Fruit fly (Drosophila melanogaster) whole organism, embryonic: ENCODE measurements around the gene CG13384.

Experiments used
- Atf3 ChIP-seq: fragments of 200-800 bp; sonication (Bioruptor generic); optimal IDR thresholded peaks from 3 replicates; lab custom pipeline; 2016; ENCODE audit warnings: missing biosample characterization, missing genetic modification characterization
- B-H2 ChIP-seq: fragments of 200-800 bp; sonication (Bioruptor generic); optimal IDR thresholded peaks from 2 replicates; lab custom pipeline; 2018; ENCODE audit warnings: missing biosample characterization, mild to moderate bottlenecking, missing genetic modification characterization
- BEAF-32 ChIP-seq: fragments of 200-800 bp; sonication (Bioruptor generic); optimal IDR thresholded peaks from 3 replicates; lab custom pipeline; 2017; ENCODE audit warnings: missing biosample characterization, missing genetic modification characterization, mild to moderate bottlenecking, moderate library complexity, missing genetic modification reagents
- CG11456 ChIP-seq: fragments of 200-800 bp; sonication (Bioruptor generic); IDR thresholded peaks from 3 replicates; pipeline ENCODE4 v1.3.6; 2022; ENCODE audit warnings: missing biosample characterization, missing genetic modification characterization
- CG11696 ChIP-seq: fragments of 200-800 bp; sonication (Bioruptor generic); IDR thresholded peaks from 2 replicates; pipeline ENCODE4 v1.3.6; 2022; ENCODE audit warnings: missing biosample characterization, missing genetic modification characterization
- CG12071 ChIP-seq: fragments of 200-800 bp; sonication (Bioruptor generic); optimal IDR thresholded peaks from 3 replicates; lab custom pipeline; 2018; ENCODE audit warnings: missing biosample characterization, mild to moderate bottlenecking, missing genetic modification characterization
- CG18619 ChIP-seq: fragments of 200-800 bp; sonication (Bioruptor generic); optimal IDR thresholded peaks from 3 replicates; lab custom pipeline; 2017; ENCODE audit warnings: missing biosample characterization, mild to moderate bottlenecking, missing genetic modification characterization
- CG2116 ChIP-seq: fragments of 200-800 bp; sonication (Bioruptor generic); optimal IDR thresholded peaks from 3 replicates; lab custom pipeline; 2018; ENCODE audit warnings: missing biosample characterization, mild to moderate bottlenecking, missing genetic modification characterization
- CG32767 ChIP-seq: fragments of 200-800 bp; sonication (Bioruptor generic); IDR thresholded peaks from 2 replicates; pipeline ENCODE4 v1.3.6; 2022; ENCODE audit warnings: missing biosample characterization, missing genetic modification characterization
- CG3847 ChIP-seq: fragments of 200-800 bp; sonication (Bioruptor generic); IDR thresholded peaks from 2 replicates; pipeline ENCODE4 v1.3.6; 2022; ENCODE audit warnings: missing biosample characterization, missing genetic modification characterization
- CG5953 ChIP-seq: fragments of 200-800 bp; sonication (Bioruptor generic); IDR thresholded peaks from 2 replicates; pipeline ENCODE4 v1.3.6; 2022; ENCODE audit warnings: missing biosample characterization, missing genetic modification characterization
- CG6791 ChIP-seq: fragments of 200-800 bp; sonication (Bioruptor generic); IDR thresholded peaks from 3 replicates; pipeline ENCODE4 v1.3.6; 2022; ENCODE audit warnings: missing biosample characterization, missing genetic modification characterization; ENCODE audit not compliant: partially characterized antibody
- CG7357 ChIP-seq: fragments of 200-800 bp; sonication (Bioruptor generic); IDR thresholded peaks from 3 replicates; pipeline ENCODE4 v1.3.6; 2022; ENCODE audit warnings: missing biosample characterization, missing genetic modification characterization
- CG7839 ChIP-seq: fragments of 200-800 bp; sonication (Bioruptor generic); optimal IDR thresholded peaks from 3 replicates; lab custom pipeline; 2018; ENCODE audit warnings: missing biosample characterization, mild to moderate bottlenecking, missing genetic modification characterization, moderate library complexity
- CG9215 ChIP-seq: fragments of 200-800 bp; sonication (Bioruptor generic); IDR thresholded peaks from 2 replicates; pipeline ENCODE4 v1.3.6; 2022; ENCODE audit warnings: missing biosample characterization, missing genetic modification characterization
- CG9727 ChIP-seq: fragments of 200-800 bp; sonication (Bioruptor generic); optimal IDR thresholded peaks from 3 replicates; lab custom pipeline; 2017; ENCODE audit warnings: missing biosample characterization, mild to moderate bottlenecking, missing genetic modification characterization
- CG9817 ChIP-seq: fragments of 200-800 bp; sonication (Bioruptor generic); optimal IDR thresholded peaks from 2 replicates; lab custom pipeline; 2018; ENCODE audit warnings: missing biosample characterization, mild to moderate bottlenecking, missing genetic modification characterization, moderate library complexity
- CrebB ChIP-seq: fragments of 200-800 bp; sonication (Bioruptor generic); optimal IDR thresholded peaks from 3 replicates; lab custom pipeline; 2018; ENCODE audit warnings: missing biosample characterization, mild to moderate bottlenecking, missing genetic modification characterization
- Drgx ChIP-seq: fragments of 200-800 bp; sonication (Bioruptor generic); IDR thresholded peaks from 2 replicates; pipeline ENCODE4 v1.3.6; 2022; ENCODE audit warnings: missing biosample characterization, missing genetic modification characterization
- Gug ChIP-seq: fragments of 200-800 bp; sonication (Bioruptor generic); IDR thresholded peaks from 4 replicates; pipeline ENCODE4 v1.3.6; 2022; ENCODE audit warnings: missing biosample characterization, missing genetic modification characterization
- H15 ChIP-seq: fragments of 200-800 bp; sonication (Bioruptor generic); IDR thresholded peaks from 3 replicates; pipeline ENCODE4 v1.3.6; 2022; ENCODE audit warnings: missing biosample characterization, missing genetic modification characterization
- HLH3B ChIP-seq: fragments of 200-800 bp; sonication (Bioruptor generic); IDR thresholded peaks from 2 replicates; pipeline ENCODE4 v1.3.6; 2022; ENCODE audit warnings: missing biosample characterization, missing genetic modification characterization
- Lhr ChIP-seq: fragments of 200-800 bp; sonication (Bioruptor generic); optimal IDR thresholded peaks from 3 replicates; lab custom pipeline; 2017; ENCODE audit warnings: mild to moderate bottlenecking, missing biosample characterization, missing genetic modification reagents, missing genetic modification characterization
- Lim3 ChIP-seq: fragments of 200-800 bp; sonication (Bioruptor generic); IDR thresholded peaks from 2 replicates; pipeline ENCODE4 v1.3.6; 2022; ENCODE audit warnings: missing biosample characterization, missing genetic modification characterization
- Optix ChIP-seq: fragments of 200-800 bp; sonication (Bioruptor generic); IDR thresholded peaks from 3 replicates; pipeline ENCODE4 v1.3.6; 2022; ENCODE audit warnings: missing biosample characterization, missing genetic modification characterization
- Side ChIP-seq: fragments of 200-800 bp; sonication (Bioruptor generic); optimal IDR thresholded peaks from 2 replicates; lab custom pipeline; 2016; ENCODE audit warnings: missing biosample characterization, missing genetic modification characterization
- TFAM ChIP-seq: fragments of 200-800 bp; sonication (Bioruptor generic); optimal IDR thresholded peaks from 2 replicates; lab custom pipeline; 2017; ENCODE audit warnings: missing biosample characterization, missing genetic modification characterization, inconsistent platforms
- bowl ChIP-seq: fragments of 200-800 bp; sonication (Bioruptor generic); IDR thresholded peaks from 2 replicates; pipeline ENCODE4 v1.3.6; 2022; ENCODE audit warnings: missing biosample characterization, missing genetic modification characterization
- br ChIP-seq: fragments of >200 bp; optimal IDR thresholded peaks from 2 replicates; lab custom pipeline; 2017
- chif ChIP-seq, 2 experiments: fragments of 200-800 bp; sonication (Bioruptor generic); optimal IDR thresholded peaks; 3 replicates each; lab custom pipeline; 2016; ENCODE audit warnings: missing biosample characterization in 2 of 2, missing genetic modification characterization in 2 of 2
- emc ChIP-seq: fragments of 200-800 bp; sonication (Bioruptor generic); optimal IDR thresholded peaks from 2 replicates; lab custom pipeline; 2016; ENCODE audit warnings: missing biosample characterization, missing genetic modification characterization
- en ChIP-seq: fragments of 200-800 bp; sonication (Bioruptor generic); optimal IDR thresholded peaks from 2 replicates; lab custom pipeline; 2016; ENCODE audit warnings: missing biosample characterization, missing genetic modification characterization
- esg ChIP-seq: fragments of 200-800 bp; sonication (Bioruptor generic); conservative IDR thresholded peaks from 2 replicates; pipeline ENCODE4 v1.3.6; 2022; ENCODE audit warnings: missing biosample characterization, missing genetic modification characterization
- ewg ChIP-seq: fragments of 200-800 bp; sonication (Bioruptor generic); optimal IDR thresholded peaks from 3 replicates; lab custom pipeline; 2017; ENCODE audit warnings: mild to moderate bottlenecking, missing biosample characterization, missing genetic modification reagents, missing genetic modification characterization
- gem ChIP-seq: fragments of 200-800 bp; sonication (Bioruptor generic); optimal IDR thresholded peaks from 2 replicates; lab custom pipeline; 2019; ENCODE audit warnings: missing biosample characterization, mild to moderate bottlenecking, missing genetic modification characterization, moderate library complexity
- hb ChIP-seq: fragments of 200-800 bp; sonication (Bioruptor generic); IDR thresholded peaks from 3 replicates; pipeline ENCODE4 v1.3.6; 2022; ENCODE audit warnings: missing biosample characterization, missing genetic modification characterization; ENCODE audit not compliant: partially characterized antibody
- jing ChIP-seq: fragments of 200-800 bp; sonication (Bioruptor generic); optimal IDR thresholded peaks from 2 replicates; lab custom pipeline; 2018; ENCODE audit warnings: missing biosample characterization, mild to moderate bottlenecking, missing genetic modification characterization
- klu ChIP-seq: fragments of 200-800 bp; sonication (Bioruptor generic); IDR thresholded peaks from 2 replicates; pipeline ENCODE4 v1.3.6; 2022; ENCODE audit warnings: missing biosample characterization, missing genetic modification characterization
- kni ChIP-seq: fragments of 200-800 bp; sonication (Bioruptor generic); optimal IDR thresholded peaks from 3 replicates; lab custom pipeline; 2017; ENCODE audit warnings: mild to moderate bottlenecking, missing biosample characterization, missing genetic modification reagents, missing genetic modification characterization
- lab ChIP-seq: fragments of 200-800 bp; sonication (Bioruptor generic); optimal IDR thresholded peaks from 3 replicates; lab custom pipeline; 2017; ENCODE audit warnings: missing biosample characterization, missing genetic modification characterization, mild to moderate bottlenecking, moderate library complexity, missing genetic modification reagents
- lilli ChIP-seq: fragments of 200-800 bp; sonication (Bioruptor generic); optimal IDR thresholded peaks from 3 replicates; lab custom pipeline; 2016; ENCODE audit warnings: missing biosample characterization, missing genetic modification characterization
- lmd ChIP-seq: fragments of 200-800 bp; sonication (Bioruptor generic); IDR thresholded peaks from 2 replicates; pipeline ENCODE4 v1.3.6; 2022; ENCODE audit warnings: missing biosample characterization, missing genetic modification characterization
- mirr ChIP-seq: fragments of 200-800 bp; sonication (Bioruptor generic); optimal IDR thresholded peaks from 3 replicates; lab custom pipeline; 2018; ENCODE audit warnings: missing biosample characterization, mild to moderate bottlenecking, missing genetic modification characterization
- nom ChIP-seq: fragments of 200-800 bp; sonication (Bioruptor generic); optimal IDR thresholded peaks from 2 replicates; lab custom pipeline; 2017; ENCODE audit warnings: missing biosample characterization, missing genetic modification characterization, mild to moderate bottlenecking, moderate library complexity, missing genetic modification reagents
- org-1 ChIP-seq: fragments of 200-800 bp; sonication (Bioruptor generic); optimal IDR thresholded peaks from 2 replicates; lab custom pipeline; 2017; ENCODE audit warnings: missing biosample characterization, missing genetic modification characterization
- pita ChIP-seq: fragments of 200-800 bp; sonication (Bioruptor generic); optimal IDR thresholded peaks from 2 replicates; lab custom pipeline; 2017; ENCODE audit warnings: missing biosample characterization, mild to moderate bottlenecking, missing genetic modification characterization
- row ChIP-seq: fragments of 200-800 bp; sonication (Bioruptor generic); IDR thresholded peaks from 3 replicates; pipeline ENCODE4 v1.3.6; 2022; ENCODE audit warnings: missing biosample characterization, missing genetic modification characterization
- sd ChIP-seq: fragments of 200-800 bp; sonication (Bioruptor generic); optimal IDR thresholded peaks from 3 replicates; lab custom pipeline; 2018; ENCODE audit warnings: missing biosample characterization, mild to moderate bottlenecking, missing genetic modification characterization, moderate library complexity
- shn ChIP-seq: fragments of 200-800 bp; sonication (Bioruptor generic); optimal IDR thresholded peaks from 3 replicates; lab custom pipeline; 2016; ENCODE audit warnings: missing biosample characterization, missing genetic modification characterization
- sob ChIP-seq: fragments of 200-800 bp; sonication (Bioruptor generic); IDR thresholded peaks from 2 replicates; pipeline ENCODE4 v1.3.6; 2022; ENCODE audit warnings: missing biosample characterization, missing genetic modification characterization
- vnd ChIP-seq: fragments of 200-800 bp; sonication (Bioruptor generic); IDR thresholded peaks from 3 replicates; pipeline ENCODE4 v1.3.6; 2022; ENCODE audit warnings: missing biosample characterization, missing genetic modification characterization; ENCODE audit not compliant: partially characterized antibody

The CG13384 gene

DNA sequence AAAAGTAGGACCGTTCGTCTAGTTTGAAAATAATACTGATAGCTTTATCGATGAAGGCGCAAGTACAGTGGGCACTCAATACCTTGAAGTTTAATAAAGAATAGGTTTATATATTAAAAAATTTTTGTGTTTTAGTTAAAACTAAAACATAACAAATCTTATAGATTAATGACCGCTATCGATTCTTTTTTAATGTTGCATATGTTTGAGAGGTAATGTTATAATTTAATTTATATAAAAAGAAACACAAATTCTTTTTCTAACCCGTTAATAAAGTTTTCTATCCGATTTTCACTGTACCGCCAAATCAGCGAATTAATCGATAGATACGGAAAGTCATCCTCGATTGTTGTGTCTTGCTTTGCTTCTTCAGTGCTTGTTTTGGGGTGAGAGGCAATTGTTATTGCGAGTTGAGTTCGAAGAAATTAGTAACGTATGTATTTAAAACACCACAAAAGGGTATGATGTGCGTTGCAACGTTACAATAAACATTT is at the start of gene CG13384, which contains the start of gene Dad1 (continued):
- TF ChIP-seq ewg (GFP tag; lab: Kevin White, UChicago) (peak; percentile 70), row (GFP tag; lab: Robert Waterston, UW) (peak; percentile 99), emc (GFP tag; lab: Kevin White, UChicago) (no peak), CG6791 (no peak; the same call in 2 of the 3 replicates), CG11456 (GFP tag; lab: Robert Waterston, UW) (no peak; the same call in none of the 3 replicates), CG9727 (GFP tag; lab: Kevin White, UChicago) (peak; percentile 93), mirr (GFP tag; lab: Kevin White, UChicago) (peak; percentile 52), CG18619 (GFP tag; lab: Kevin White, UChicago) (peak; percentile 93), Gug (peak; percentile 78), H15 (GFP tag; lab: Robert Waterston, UW) (peak; percentile 64; the same call in 1 of the 3 replicates), Drgx (GFP tag; lab: Robert Waterston, UW) (peak; percentile 85), shn (GFP tag; lab: Kevin White, UChicago) (peak; percentile 35), CrebB (tag; lab: Kevin White, UChicago) (peak; percentile 83), hb (GFP tag; lab: Robert Waterston, UW) (no peak), CG9817 (peak; percentile 94), CG32767 (GFP tag; lab: Robert Waterston, UW) (peak; percentile 86), Atf3 (peak; percentile 16), B-H2 (GFP tag; lab: Kevin White, UChicago) (peak; percentile 96), Side (no peak), Lim3 (GFP tag; lab: Robert Waterston, UW) (peak; percentile 10; the same call in 1 of the 2 replicates), pita (GFP tag; lab: Kevin White, UChicago) (no peak), CG2116 (GFP tag; lab: Kevin White, UChicago) (peak; percentile 91), org-1 (GFP tag; lab: Kevin White, UChicago) (peak; percentile 75), bowl (GFP tag; lab: Robert Waterston, UW) (peak; percentile 48; the same call in 1 of the 2 replicates), jing (GFP tag; lab: Kevin White, UChicago) (no peak), Lhr (GFP tag; lab: Kevin White, UChicago) (peak; percentile 58), TFAM (GFP tag; lab: Kevin White, UChicago) (no peak), sob (GFP tag; lab: Robert Waterston, UW) (peak; percentile 93), chif (GFP tag; optimal IDR thresholded peaks at IDR 0.05; lab: Kevin White, UChicago) (peak; percentile 46 to 74), kni (peak; percentile 59), CG11696 (peak; percentile 65), CG7357 (GFP tag; lab: Robert Waterston, UW) (peak; percentile 87), CG9215 (GFP tag; lab: Robert Waterston, UW) (peak; percentile 94), esg (GFP tag; lab: Robert Waterston, UW) (peak; percentile 94), gem (tag; lab: Kevin White, UChicago) (peak; percentile 97), CG7839 (peak; percentile 96), HLH3B (GFP tag; lab: Robert Waterston, UW) (peak; percentile 88), br (lab: Kevin White, UChicago) (no peak), lilli (GFP tag; lab: Kevin White, UChicago) (peak; percentile 91), klu (GFP tag; lab: Robert Waterston, UW) (peak; percentile 89), BEAF-32 (GFP tag; lab: Kevin White, UChicago) (peak; percentile 68), CG5953 (GFP tag; lab: Robert Waterston, UW) (peak; percentile 58; the same call in 1 of the 2 replicates), Optix (GFP tag; lab: Robert Waterston, UW) (no peak), CG12071 (GFP tag; lab: Kevin White, UChicago) (peak; percentile 10), vnd (GFP tag; lab: Robert Waterston, UW) (no peak), sd (tag; lab: Kevin White, UChicago) (no peak), CG3847 (GFP tag; lab: Robert Waterston, UW) (peak; percentile 94), nom (GFP tag; lab: Kevin White, UChicago) (peak; percentile 84), lmd (GFP tag; lab: Robert Waterston, UW) (peak; percentile 93), en (GFP tag; lab: Kevin White, UChicago) (no peak), lab (GFP tag; lab: Kevin White, UChicago) (peak; percentile 95)
